Worm (Caenorhabditis elegans): ENCODE results near the gene T22H9.1.

ce11 chrV:351787-352186 lies 7.8 kb upstream of the T22H9.1 start:
- TF ChIP-seq W03F9.2 (tag; optimal IDR thresholded peaks at IDR 0.05) (no peak), him-1 (tag; optimal IDR thresholded peaks at IDR 0.05) (no peak), dao-5 (tag; optimal IDR thresholded peaks at IDR 0.05) (no peak)
